Worm (Caenorhabditis elegans): ENCODE results near the gene mpz-6.

The mpz-6 gene

ce11 chrII:9356723-9357122 is 50.2 kb downstream of the mpz-6 start:
- TF ChIP-seq npax-4 (tag; optimal IDR thresholded peaks at IDR 0.05) (no peak), pax-1 (tag; optimal IDR thresholded peaks at IDR 0.05) (no peak), tbx-2 (tag; optimal IDR thresholded peaks at IDR 0.05) (peak; percentile 38), ref-2 (tag; optimal IDR thresholded peaks at IDR 0.05) (peak; percentile 30), ceh-30 (tag; optimal IDR thresholded peaks at IDR 0.05) (no peak), unc-42 (tag; optimal IDR thresholded peaks at IDR 0.05) (peak; percentile 7), unc-3 (GFP tag; conservative IDR thresholded peaks at IDR 0.05) (0 out of 2 replicates have a peak, but pooled peaks have one; percentile 18), unc-3 (tag; optimal IDR thresholded peaks at IDR 0.05) (no peak), ceh-31 (tag; optimal IDR thresholded peaks at IDR 0.05) (peak; percentile 26), hlh-30 (tag; optimal IDR thresholded peaks at IDR 0.05; ENCODE audit: insufficient read depth) (peak; percentile 54), nfya-1 (tag; optimal IDR thresholded peaks at IDR 0.05) (peak; percentile 69), fkh-10 (GFP tag; optimal IDR thresholded peaks at IDR 0.05) (no peak), ceh-19 (GFP tag; optimal IDR thresholded peaks at IDR 0.05) (peak; percentile 32), eyg-1 (tag; optimal IDR thresholded peaks at IDR 0.05) (no peak), pag-3 (tag; optimal IDR thresholded peaks at IDR 0.05; ENCODE audit: borderline replicate concordance) (no peak), sox-4 (tag; optimal IDR thresholded peaks at IDR 0.05) (no peak), ceh-34 (tag; optimal IDR thresholded peaks at IDR 0.05) (peak; percentile 55), ceh-6 (GFP tag; optimal IDR thresholded peaks at IDR 0.05) (no peak), dve-1 (tag; optimal IDR thresholded peaks at IDR 0.05) (peak; percentile 2), ceh-18 (tag; optimal IDR thresholded peaks at IDR 0.05) (peak; percentile 74), ceh-22 (tag; optimal IDR thresholded peaks at IDR 0.05) (peak; percentile 12), dmd-4 (tag; optimal IDR thresholded peaks at IDR 0.05; ENCODE audit: borderline replicate concordance) (no peak), unc-55 (GFP tag; optimal IDR thresholded peaks at IDR 0.05) (peak; percentile 18)
